Worm (Caenorhabditis elegans) whole organism, L4 larva: ENCODE measurements around the gene hrg-10.

Experiments used
- F26F4.8 ChIP-seq: fragments of 200-800 bp; sonication (Bioruptor generic); conservative IDR thresholded peaks from 2 replicates; pipeline ENCODE4 v1.3.6; 2022; ENCODE audit warnings: missing genetic modification characterization, missing compliant biosample characterization
- F49E8.2 ChIP-seq: sonication (generic microtip); optimal IDR thresholded peaks from 2 replicates; lab custom pipeline; 2016; ENCODE audit warnings: missing compliant biosample characterization, mild to moderate bottlenecking, missing genetic modification characterization, borderline replicate concordance
- R02D3.7 ChIP-seq: fragments of 150-350 bp; sonication (generic microtip); optimal IDR thresholded peaks from 3 replicates; lab custom pipeline; 2014; ENCODE audit warnings: missing biosample characterization, missing genetic modification characterization
- Y48G9A.11 ChIP-seq: fragments of 200-800 bp; sonication (Bioruptor generic); IDR thresholded peaks from 2 replicates; pipeline ENCODE4 v1.3.6; 2022; ENCODE audit warnings: missing genetic modification reagents, missing genetic modification characterization, missing compliant biosample characterization
- Y75B8A.6 ChIP-seq: fragments of 200-800 bp; sonication (Bioruptor generic); IDR thresholded peaks from 2 replicates; pipeline ENCODE4 v1.3.6; 2022; ENCODE audit warnings: missing genetic modification reagents, missing genetic modification characterization, missing compliant biosample characterization
- aha-1 ChIP-seq: fragments of 150-350 bp; peaks from one replicate; lab custom pipeline; 2014; ENCODE audit warnings: missing biosample characterization, missing genetic modification characterization
- ceh-20 ChIP-seq: fragments of 200-800 bp; sonication (Bioruptor generic); IDR thresholded peaks from 2 replicates; pipeline ENCODE4 v1.3.6; 2022; ENCODE audit warnings: missing genetic modification reagents, missing genetic modification characterization, missing compliant biosample characterization
- ceh-28 ChIP-seq: fragments of 150-350 bp; optimal IDR thresholded peaks from 2 replicates; lab custom pipeline; 2014; ENCODE audit warnings: missing biosample characterization, missing genetic modification reagents, missing genetic modification characterization
- ces-1 ChIP-seq: fragments of 150-350 bp; sonication (generic microtip); optimal IDR thresholded peaks from 4 replicates; lab custom pipeline; 2014; ENCODE audit warnings: missing biosample characterization, missing genetic modification reagents, missing genetic modification characterization
- ctbp-1 ChIP-seq: fragments of 200-800 bp; sonication (Bioruptor generic); IDR thresholded peaks from 2 replicates; pipeline ENCODE4 v1.3.6; 2022; ENCODE audit warnings: missing genetic modification reagents, missing genetic modification characterization, missing compliant biosample characterization
- daf-16 ChIP-seq, 3 experiments: sonication (generic microtip); optimal IDR thresholded peaks; 2 replicates each; lab custom pipeline; 2016 to 2017; ENCODE audit warnings: missing genetic modification characterization in 3 of 3, missing genetic modification reagents in 3 of 3, mild to moderate bottlenecking in 2 of 3, missing compliant biosample characterization in 2 of 3, missing biosample characterization in 1 of 3, moderate library complexity in 1 of 3
- dmd-6 ChIP-seq: fragments of 200-800 bp; sonication (Bioruptor generic); IDR thresholded peaks from 2 replicates; pipeline ENCODE4 v1.3.6; 2022; ENCODE audit warnings: missing genetic modification reagents, missing genetic modification characterization, missing compliant biosample characterization
- duxl-1 ChIP-seq: sonication (generic microtip); optimal IDR thresholded peaks from 2 replicates; lab custom pipeline; 2016; ENCODE audit warnings: mild to moderate bottlenecking, missing genetic modification characterization, moderate library complexity, missing compliant biosample characterization; ENCODE audit not compliant: poor library complexity
- dve-1 ChIP-seq: sonication (generic microtip); optimal IDR thresholded peaks from 2 replicates; lab custom pipeline; 2017; ENCODE audit warnings: antibody characterized with exemption, mild to moderate bottlenecking, missing genetic modification characterization, missing compliant biosample characterization; ENCODE audit not compliant: insufficient read depth
- egl-27 ChIP-seq: sonication (generic microtip); optimal IDR thresholded peaks from 3 replicates; lab custom pipeline; 2017; ENCODE audit warnings: missing biosample characterization, missing genetic modification reagents, missing genetic modification characterization
- egl-43 ChIP-seq: fragments of 200-800 bp; sonication (Bioruptor generic); IDR thresholded peaks from 2 replicates; pipeline ENCODE4 v1.3.6; 2022; ENCODE audit warnings: missing genetic modification reagents, missing genetic modification characterization, missing compliant biosample characterization
- fkh-10 ChIP-seq: fragments of 150-350 bp; optimal IDR thresholded peaks from 2 replicates; lab custom pipeline; 2014; ENCODE audit warnings: missing biosample characterization, missing genetic modification reagents, missing genetic modification characterization
- hif-1 ChIP-seq, 2 experiments: sonication (generic microtip); optimal IDR thresholded peaks; 2 replicates each; lab custom pipeline; 2016 to 2017; ENCODE audit warnings: missing compliant biosample characterization in 2 of 2, missing genetic modification characterization in 2 of 2, missing genetic modification reagents in 2 of 2, missing genotype in 2 of 2, mild to moderate bottlenecking in 1 of 2
- lin-1 ChIP-seq: fragments of 200-800 bp; sonication (Bioruptor generic); IDR thresholded peaks from 2 replicates; pipeline ENCODE4 v1.3.6; 2022; ENCODE audit warnings: missing genetic modification reagents, missing genetic modification characterization, missing compliant biosample characterization
- lin-13 ChIP-seq: fragments of 150-350 bp; optimal IDR thresholded peaks from 2 replicates; lab custom pipeline; 2014; ENCODE audit warnings: missing biosample characterization, missing genetic modification reagents, missing genetic modification characterization
- madf-9 ChIP-seq: fragments of 200-800 bp; sonication (Bioruptor generic); conservative IDR thresholded peaks from 2 replicates; pipeline ENCODE4 v1.3.6; 2022; ENCODE audit warnings: missing genetic modification reagents, missing genetic modification characterization, missing compliant biosample characterization
- mdt-29 ChIP-seq: fragments of 200-800 bp; sonication (Bioruptor generic); IDR thresholded peaks from 2 replicates; pipeline ENCODE4 v1.3.6; 2022; ENCODE audit warnings: missing genetic modification reagents, missing genetic modification characterization, missing compliant biosample characterization
- nhr-11 ChIP-seq: fragments of 150-350 bp; optimal IDR thresholded peaks from 2 replicates; lab custom pipeline; 2014; ENCODE audit warnings: missing biosample characterization, missing genetic modification characterization
- nhr-237 ChIP-seq: sonication (generic microtip); optimal IDR thresholded peaks from 2 replicates; lab custom pipeline; 2017; ENCODE audit warnings: missing biosample characterization, missing genetic modification characterization
- nhr-48 ChIP-seq: sonication (generic microtip); optimal IDR thresholded peaks from 2 replicates; lab custom pipeline; 2016; ENCODE audit warnings: mild to moderate bottlenecking, missing genetic modification characterization, missing compliant biosample characterization
- pha-4 ChIP-seq, 2 experiments: fragments of 150-350 bp in 1 of 2; fragments of 200-800 bp in 1 of 2; sonication (Bioruptor generic) in 1 of 2; IDR thresholded peaks in 1 of 2; optimal IDR thresholded peaks in 1 of 2; 2 replicates each; pipeline versions ENCODE4 v1.3.6 to Lab custom; 2014 to 2022; ENCODE audit warnings: missing genetic modification characterization in 2 of 2, missing genetic modification reagents in 2 of 2, missing biosample characterization in 1 of 2, missing compliant biosample characterization in 1 of 2
- pqm-1 ChIP-seq: sonication (generic microtip); optimal IDR thresholded peaks from 2 replicates; lab custom pipeline; 2017; ENCODE audit warnings: missing biosample characterization, missing genetic modification characterization
- set-16 ChIP-seq: fragments of 200-800 bp; sonication (Bioruptor generic); IDR thresholded peaks from 2 replicates; pipeline ENCODE4 v1.3.6; 2022; ENCODE audit warnings: missing genetic modification reagents, missing genetic modification characterization, missing compliant biosample characterization
- tag-97 ChIP-seq: fragments of 200-800 bp; sonication (Bioruptor generic); IDR thresholded peaks from 2 replicates; pipeline ENCODE4 v1.3.6; 2022; ENCODE audit warnings: missing genetic modification characterization, missing compliant biosample characterization
- unc-130 ChIP-seq: sonication (generic microtip); optimal IDR thresholded peaks from 2 replicates; lab custom pipeline; 2016; ENCODE audit warnings: missing genetic modification reagents, missing genetic modification characterization, missing compliant biosample characterization
- unc-62 ChIP-seq, 3 experiments: fragments of 150-350 bp in 1 of 3; sonication (generic microtip); optimal IDR thresholded peaks in 2 of 3; peaks in 1 of 3; 1 replicate in 1 of 3; 2 replicates in 2 of 3; lab custom pipeline; 2014 to 2017; ENCODE audit warnings: missing biosample characterization in 3 of 3, missing genetic modification characterization in 3 of 3, missing genetic modification reagents in 3 of 3, missing genotype in 1 of 3

hrg-10 gene

DNA sequence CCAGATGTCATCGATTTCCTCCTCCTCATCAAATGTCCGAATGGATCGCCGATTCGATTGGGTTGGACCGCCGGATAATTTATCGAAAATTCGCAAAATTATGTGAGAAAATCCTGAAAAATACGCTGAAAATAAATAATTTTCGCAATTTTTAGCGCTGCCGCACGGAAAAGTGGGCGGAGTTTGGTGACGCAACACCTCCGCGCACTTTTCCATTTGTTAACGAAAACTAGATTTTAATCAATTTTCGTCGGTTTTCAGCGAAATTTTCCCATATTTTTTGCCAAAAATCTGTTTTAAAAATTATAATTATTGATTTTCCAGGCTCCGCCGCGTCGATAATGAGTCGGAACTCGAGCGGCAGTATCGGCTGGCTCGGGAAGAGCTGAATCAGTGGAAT lies 43.9 kb upstream of the hrg-10 start, which contains the start of gene Y39B6A.34 (continued):
- no peak for TF ChIP-seq F26F4.8 (GFP tag; lab: Robert Waterston, UW)
- TF ChIP-seq daf-16 (GFP tag; optimal IDR thresholded peaks at IDR 0.05; lab: Kevin White, UChicago), result peak in 1 of 2 experiments; percentile 9
- no peak for TF ChIP-seq daf-16 (tag; optimal IDR thresholded peaks at IDR 0.05; lab: Kevin White, UChicago)
- TF ChIP-seq egl-43 (GFP tag; lab: Robert Waterston, UW), result no peak

DNA sequence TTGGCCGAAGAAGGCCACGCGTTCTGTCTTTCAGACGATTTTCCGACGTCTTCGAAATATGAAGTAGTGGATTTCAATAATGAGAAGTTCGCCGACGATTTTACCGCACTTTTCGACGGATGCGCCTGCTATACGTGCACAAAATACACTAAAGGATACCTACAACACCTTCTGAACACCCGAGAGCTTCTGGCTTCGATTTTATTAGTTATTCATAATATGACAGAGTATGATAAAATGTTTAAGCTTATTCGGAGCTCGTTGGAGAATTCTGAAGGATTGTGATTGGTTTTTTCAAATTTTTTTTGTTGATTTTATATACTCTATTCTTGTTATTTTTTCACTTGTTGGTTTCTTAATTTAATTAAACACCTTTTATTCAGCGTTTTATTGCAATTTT lies 43.4 kb upstream of the hrg-10 start:
- TF ChIP-seq tag-97 (GFP tag; lab: Robert Waterston, UW), result no peak
- TF ChIP-seq lin-13 (GFP tag; lab: Kevin White, UChicago), result no peak
- TF ChIP-seq nhr-48 (tag; lab: Kevin White, UChicago), result no peak
- 0 out of 2 replicates have a peak, but pooled peaks have one; percentile 43 for TF ChIP-seq Y75B8A.6
- TF ChIP-seq F49E8.2 (tag; lab: Kevin White, UChicago), result no peak
- TF ChIP-seq madf-9 (GFP tag; lab: Robert Waterston, UW), result no peak
- TF ChIP-seq nhr-237, result no peak
- TF ChIP-seq aha-1, result peak; percentile 94
- TF ChIP-seq nhr-11 (tag; lab: Kevin White, UChicago), result no peak
- no peak for TF ChIP-seq lin-1
- TF ChIP-seq unc-130 (GFP tag; lab: Kevin White, UChicago), result no peak
- TF ChIP-seq egl-43 (GFP tag; lab: Robert Waterston, UW), result no peak
- no peak for TF ChIP-seq ces-1 (GFP tag; lab: Kevin White, UChicago)

DNA sequence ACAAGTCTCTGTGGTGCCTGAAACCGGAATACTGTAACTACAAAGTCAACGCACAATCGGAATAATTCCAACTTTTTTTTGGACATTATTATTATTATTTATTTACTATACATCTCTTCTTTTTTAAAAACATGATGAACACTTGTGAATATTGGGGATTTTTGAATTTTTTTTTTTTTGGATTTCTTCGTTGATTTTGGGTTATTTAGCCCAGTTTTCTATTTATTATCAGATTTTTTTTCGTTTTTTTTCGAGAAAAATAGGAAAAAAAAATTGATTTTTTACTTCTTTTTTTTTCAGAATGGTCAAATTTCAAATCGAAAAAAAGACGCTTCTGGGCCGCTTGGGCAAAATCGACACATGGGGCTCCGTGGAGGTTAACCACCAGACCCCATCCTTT lies 40.9 kb upstream of the hrg-10 start, which contains the start of gene tgt-2:
Gene tgt-2, plus strand, starts transcription at position 301 of the 400 bp plus-strand sequence.
- TF ChIP-seq mdt-29 (GFP tag; lab: Robert Waterston, UW) (no peak), egl-27 (tag; lab: Kevin White, UChicago) (no peak), ctbp-1 (GFP tag; lab: Robert Waterston, UW) (no peak)

DNA sequence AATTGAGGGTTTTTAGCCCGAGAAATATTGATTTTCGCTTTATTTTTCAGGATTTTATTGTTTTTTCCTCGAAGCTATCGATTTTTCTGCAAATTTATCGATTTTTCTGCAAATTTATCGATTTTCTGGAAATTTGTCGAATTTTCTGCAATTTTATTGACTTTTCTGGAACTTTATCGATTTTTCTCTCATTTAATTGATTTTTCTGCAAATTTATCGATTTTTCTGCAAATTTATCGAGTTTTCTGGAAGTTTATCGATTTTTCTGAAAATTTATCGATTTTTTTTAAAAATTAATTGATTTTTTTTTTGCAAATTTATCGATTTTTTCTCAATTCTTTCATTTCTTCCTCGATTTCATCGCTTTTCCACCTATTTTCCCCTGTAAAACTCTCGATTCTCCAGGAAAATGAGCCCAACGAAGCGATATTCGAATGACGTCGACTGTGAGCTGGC lies 36.4 kb upstream of the hrg-10 start, which contains the start of gene gtf-2F2:
Gene gtf-2F2, plus strand, starts transcription at position 406 of the 456 bp plus-strand sequence.
- TF ChIP-seq fkh-10 (GFP tag; lab: Kevin White, UChicago) (no peak), ceh-28 (tag; lab: Kevin White, UChicago) (peak; percentile 91), aha-1 (peak; percentile 79)

DNA sequence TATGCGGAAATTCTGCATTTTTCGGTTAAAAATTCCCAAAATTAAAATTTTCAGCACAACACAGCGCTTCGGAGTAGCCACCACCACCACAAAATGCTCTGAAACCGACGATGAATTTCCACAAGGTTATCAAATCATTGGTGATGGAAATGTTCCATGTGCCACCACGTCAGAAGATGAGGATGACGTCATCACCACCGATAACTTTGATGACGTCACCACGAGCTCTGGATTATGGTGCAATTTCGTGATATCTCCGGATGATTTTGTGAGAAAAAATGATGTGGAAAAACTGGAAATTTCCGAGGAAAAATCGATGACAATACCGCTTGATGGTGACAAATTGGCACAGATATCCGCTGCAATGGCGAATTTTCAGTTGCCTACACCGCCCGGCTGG lies 35.9 kb upstream of the hrg-10 start:
- TF ChIP-seq pqm-1 (no peak), ceh-20 (GFP tag; lab: Robert Waterston, UW) (no peak), dmd-6 (no peak), R02D3.7 (tag; lab: Kevin White, UChicago) (no peak), duxl-1 (tag; lab: Kevin White, UChicago) (no peak), dve-1 (tag; lab: Kevin White, UChicago) (no peak), hif-1 (tag; optimal IDR thresholded peaks at IDR 0.05; lab: Kevin White, UChicago) (no peak), pha-4 (GFP tag; IDR thresholded peaks at IDR 0.05; lab: Robert Waterston, UW) (no peak), pha-4 (tag; optimal IDR thresholded peaks at IDR 0.05; lab: Kevin White, UChicago) (no peak)

DNA sequence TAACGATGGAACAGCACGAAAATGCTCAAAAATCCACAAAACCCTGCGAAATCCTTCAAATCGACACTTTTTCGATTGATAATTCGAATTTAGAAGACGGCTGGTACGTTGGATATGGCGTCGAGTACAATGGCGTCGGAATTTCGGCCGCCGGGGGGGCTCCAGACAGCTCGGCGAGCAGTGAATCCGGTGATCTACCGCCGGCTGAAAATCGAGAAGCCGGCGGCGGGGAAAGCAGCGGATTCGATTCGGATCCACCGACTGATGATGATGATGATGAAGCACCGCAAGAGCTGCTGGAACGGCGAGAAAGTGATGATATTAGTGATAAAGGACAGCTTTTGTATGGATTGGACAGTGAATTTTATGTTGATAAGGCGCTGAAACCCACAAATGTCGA lies 33.8 kb upstream of the hrg-10 start:
- TF ChIP-seq unc-62 (GFP tag; optimal IDR thresholded peaks at IDR 0.05 in 1 of 2; lab: Kevin White, UChicago), result peak in 1 of 2 experiments; percentile 47
- no peak for TF ChIP-seq unc-62 (tag; optimal IDR thresholded peaks at IDR 0.05; lab: Kevin White, UChicago)
- TF ChIP-seq Y48G9A.11 (GFP tag; lab: Robert Waterston, UW), result no peak
- peak; percentile 87 for TF ChIP-seq set-16 (GFP tag; lab: Robert Waterston, UW)
- no peak for TF ChIP-seq hif-1 (tag; optimal IDR thresholded peaks at IDR 0.05; lab: Kevin White, UChicago)
